Fruit fly (Drosophila melanogaster) whole organism, embryonic: ENCODE data around the gene clumsy.

Source experiments
- ATbp ChIP-seq: fragments of 200-800 bp; sonication (Bioruptor generic); optimal IDR thresholded peaks from 2 replicates; lab custom pipeline; 2017; ENCODE audit warnings: missing biosample characterization, mild to moderate bottlenecking, missing genetic modification characterization, missing genetic modification reagents
- Atf3 ChIP-seq: fragments of 200-800 bp; sonication (Bioruptor generic); optimal IDR thresholded peaks from 3 replicates; lab custom pipeline; 2016; ENCODE audit warnings: missing biosample characterization, missing genetic modification characterization
- BtbVII ChIP-seq: fragments of 200-800 bp; sonication (Bioruptor generic); optimal IDR thresholded peaks from 3 replicates; lab custom pipeline; 2017; ENCODE audit warnings: missing biosample characterization, mild to moderate bottlenecking, missing genetic modification characterization
- CG1024 ChIP-seq: fragments of 200-800 bp; sonication (Bioruptor generic); IDR thresholded peaks from 2 replicates; pipeline ENCODE4 v1.3.6; 2022; ENCODE audit warnings: missing biosample characterization, missing genetic modification characterization
- CG10274 ChIP-seq: fragments of 200-800 bp; sonication (Bioruptor generic); optimal IDR thresholded peaks from 3 replicates; lab custom pipeline; 2017; ENCODE audit warnings: missing biosample characterization, mild to moderate bottlenecking, missing genetic modification characterization
- CG10321 ChIP-seq: fragments of 200-800 bp; sonication (Bioruptor generic); IDR thresholded peaks from 2 replicates; pipeline ENCODE4 v1.3.6; 2022; ENCODE audit warnings: missing biosample characterization, missing genetic modification characterization
- CG11247 ChIP-seq: fragments of 200-800 bp; sonication (Bioruptor generic); IDR thresholded peaks from 2 replicates; pipeline ENCODE4 v1.3.6; 2022; ENCODE audit warnings: missing biosample characterization, missing genetic modification characterization
- CG11695 ChIP-seq: fragments of 200-800 bp; sonication (Bioruptor generic); IDR thresholded peaks from 3 replicates; pipeline ENCODE4 v1.3.6; 2022; ENCODE audit warnings: missing biosample characterization, missing genetic modification characterization
- CG14050 ChIP-seq: fragments of 200-800 bp; sonication (Bioruptor generic); IDR thresholded peaks from 3 replicates; pipeline ENCODE4 v1.3.6; 2022; ENCODE audit warnings: missing biosample characterization, missing genetic modification characterization
- CG17328 ChIP-seq: fragments of 200-800 bp; sonication (Bioruptor generic); IDR thresholded peaks from 2 replicates; pipeline ENCODE4 v1.3.6; 2022; ENCODE audit warnings: missing biosample characterization, missing genetic modification characterization
- CG17612 ChIP-seq: fragments of 200-800 bp; sonication (Bioruptor generic); IDR thresholded peaks from 2 replicates; pipeline ENCODE4 v1.3.6; 2022; ENCODE audit warnings: missing biosample characterization, missing genetic modification characterization
- CG1792 ChIP-seq: fragments of 200-800 bp; sonication (Bioruptor generic); optimal IDR thresholded peaks from 2 replicates; lab custom pipeline; 2016; ENCODE audit warnings: missing biosample characterization, missing genetic modification characterization
- CG31365 ChIP-seq: fragments of 200-800 bp; sonication (Bioruptor generic); optimal IDR thresholded peaks from 2 replicates; lab custom pipeline; 2018; ENCODE audit warnings: missing biosample characterization, mild to moderate bottlenecking, missing genetic modification characterization
- CG43689 ChIP-seq: fragments of 200-800 bp; sonication (Bioruptor generic); IDR thresholded peaks from 2 replicates; pipeline ENCODE4 v1.3.6; 2022; ENCODE audit warnings: missing biosample characterization, missing genetic modification characterization
- CG4820 ChIP-seq: fragments of 200-800 bp; sonication (Bioruptor generic); optimal IDR thresholded peaks from 3 replicates; lab custom pipeline; 2016; ENCODE audit warnings: missing biosample characterization, missing genetic modification characterization
- CG6689 ChIP-seq: fragments of 200-800 bp; sonication (Bioruptor generic); IDR thresholded peaks from 2 replicates; pipeline ENCODE4 v1.3.6; 2022; ENCODE audit warnings: missing biosample characterization, missing genetic modification characterization
- CG8388 ChIP-seq: fragments of 200-800 bp; sonication (Bioruptor generic); optimal IDR thresholded peaks from 2 replicates; lab custom pipeline; 2019; ENCODE audit warnings: missing biosample characterization, mild to moderate bottlenecking, missing genetic modification characterization, moderate library complexity
- CG8765 ChIP-seq: fragments of 200-800 bp; sonication (Bioruptor generic); IDR thresholded peaks from 2 replicates; pipeline ENCODE4 v1.3.6; 2022; ENCODE audit warnings: missing biosample characterization, missing genetic modification characterization
- CoRest ChIP-seq: fragments of 200-800 bp; sonication (Bioruptor generic); optimal IDR thresholded peaks from 3 replicates; lab custom pipeline; 2018; ENCODE audit warnings: missing biosample characterization, mild to moderate bottlenecking, missing genetic modification characterization, moderate library complexity
- D ChIP-seq, 2 experiments: fragments of 200-800 bp in 1 of 2; fragments of >200 bp in 1 of 2; sonication (Bioruptor generic) in 1 of 2; optimal IDR thresholded peaks; 2 replicates in 1 of 2; 3 replicates in 1 of 2; lab custom pipeline; 2017; ENCODE audit warnings: mild to moderate bottlenecking in 1 of 2, missing biosample characterization in 1 of 2, missing genetic modification characterization in 1 of 2, missing genetic modification reagents in 1 of 2
- Dfd ChIP-seq, 2 experiments: fragments of >200 bp; optimal IDR thresholded peaks; 2 replicates each; lab custom pipeline; 2017; ENCODE audit warnings: missing biosample characterization in 2 of 2, missing genetic modification characterization in 2 of 2
- Dip2 ChIP-seq: fragments of 200-800 bp; sonication (Bioruptor generic); IDR thresholded peaks from 2 replicates; pipeline ENCODE4 v1.3.6; 2022; ENCODE audit warnings: missing biosample characterization, missing genetic modification characterization
- Elba2 ChIP-seq: fragments of 200-800 bp; sonication (Bioruptor generic); optimal IDR thresholded peaks from 3 replicates; lab custom pipeline; 2016; ENCODE audit warnings: missing biosample characterization, missing genetic modification characterization
- H15 ChIP-seq: fragments of 200-800 bp; sonication (Bioruptor generic); IDR thresholded peaks from 3 replicates; pipeline ENCODE4 v1.3.6; 2022; ENCODE audit warnings: missing biosample characterization, missing genetic modification characterization
- Hr51 ChIP-seq, 2 experiments: fragments of 200-800 bp; sonication (Bioruptor generic); optimal IDR thresholded peaks; 2 replicates in 1 of 2; 3 replicates in 1 of 2; lab custom pipeline; 2016 to 2018; ENCODE audit warnings: missing biosample characterization in 2 of 2, missing genetic modification characterization in 2 of 2, mild to moderate bottlenecking in 1 of 2, moderate library complexity in 1 of 2
- MBD-R2 ChIP-seq: fragments of 200-800 bp; sonication (Bioruptor generic); IDR thresholded peaks from 2 replicates; pipeline ENCODE4 v1.3.6; 2022; ENCODE audit warnings: missing biosample characterization, missing genetic modification characterization
- MTF-1 ChIP-seq: fragments of 200-800 bp; sonication (Bioruptor generic); optimal IDR thresholded peaks from 2 replicates; lab custom pipeline; 2018; ENCODE audit warnings: missing biosample characterization, mild to moderate bottlenecking, missing genetic modification characterization, borderline replicate concordance
- NC2β ChIP-seq: fragments of 200-800 bp; sonication (Bioruptor generic); optimal IDR thresholded peaks from 2 replicates; lab custom pipeline; 2016; ENCODE audit warnings: missing biosample characterization, missing genetic modification characterization
- Neu2 ChIP-seq: fragments of 200-800 bp; sonication (Bioruptor generic); optimal IDR thresholded peaks from 3 replicates; lab custom pipeline; 2016; ENCODE audit warnings: missing biosample characterization, missing genetic modification characterization, borderline replicate concordance
- Nf-YA ChIP-seq: fragments of 200-800 bp; sonication (Bioruptor generic); IDR thresholded peaks from 2 replicates; pipeline ENCODE4 v1.3.6; 2022; ENCODE audit warnings: missing biosample characterization, missing genetic modification characterization
- Oaz ChIP-seq: fragments of 200-800 bp; sonication (Bioruptor generic); IDR thresholded peaks from 2 replicates; pipeline ENCODE4 v1.3.6; 2022; ENCODE audit warnings: missing biosample characterization, missing genetic modification characterization
- Xrp1 ChIP-seq: fragments of 200-800 bp; sonication (Bioruptor generic); IDR thresholded peaks from 2 replicates; pipeline ENCODE4 v1.3.6; 2022; ENCODE audit warnings: missing biosample characterization, missing genetic modification characterization
- ab ChIP-seq: fragments of 200-800 bp; sonication (Bioruptor generic); optimal IDR thresholded peaks from 2 replicates; lab custom pipeline; 2016; ENCODE audit warnings: missing biosample characterization, missing genetic modification characterization
- bbx ChIP-seq: fragments of 200-800 bp; sonication (Bioruptor generic); IDR thresholded peaks from 2 replicates; pipeline ENCODE4 v1.3.6; 2022; ENCODE audit warnings: missing biosample characterization, missing genetic modification characterization; ENCODE audit not compliant: partially characterized antibody
- bcd ChIP-seq: fragments of 200-800 bp; sonication (Bioruptor generic); optimal IDR thresholded peaks from 2 replicates; lab custom pipeline; 2017; ENCODE audit warnings: missing biosample characterization, mild to moderate bottlenecking, missing genetic modification characterization
- cad ChIP-seq: fragments of >200 bp; optimal IDR thresholded peaks from 2 replicates; lab custom pipeline; 2017; ENCODE audit warnings: missing biosample characterization, missing genetic modification characterization
- crol ChIP-seq: fragments of 200-800 bp; sonication (Bioruptor generic); IDR thresholded peaks from 2 replicates; pipeline ENCODE4 v1.3.6; 2022; ENCODE audit warnings: missing biosample characterization, missing genetic modification characterization
- dan ChIP-seq: fragments of 200-800 bp; sonication (Bioruptor generic); IDR thresholded peaks from 2 replicates; pipeline ENCODE4 v1.3.6; 2022; ENCODE audit warnings: missing biosample characterization, missing genetic modification characterization
- ems ChIP-seq: fragments of 200-800 bp; sonication (Bioruptor generic); optimal IDR thresholded peaks from 3 replicates; lab custom pipeline; 2016; ENCODE audit warnings: missing biosample characterization, missing genetic modification characterization
- en ChIP-seq: fragments of 200-800 bp; sonication (Bioruptor generic); optimal IDR thresholded peaks from 2 replicates; lab custom pipeline; 2016; ENCODE audit warnings: missing biosample characterization, missing genetic modification characterization
- fd96Cb ChIP-seq: fragments of 200-800 bp; sonication (Bioruptor generic); optimal IDR thresholded peaks from 2 replicates; lab custom pipeline; 2018; ENCODE audit warnings: missing biosample characterization, mild to moderate bottlenecking, missing genetic modification characterization, moderate library complexity
- fu2 ChIP-seq: fragments of 200-800 bp; sonication (Bioruptor generic); optimal IDR thresholded peaks from 2 replicates; lab custom pipeline; 2016; ENCODE audit warnings: missing biosample characterization, missing genetic modification characterization
- gem ChIP-seq: fragments of 200-800 bp; sonication (Bioruptor generic); optimal IDR thresholded peaks from 2 replicates; lab custom pipeline; 2019; ENCODE audit warnings: missing biosample characterization, mild to moderate bottlenecking, missing genetic modification characterization, moderate library complexity
- hbn ChIP-seq: fragments of 200-800 bp; sonication (Bioruptor generic); IDR thresholded peaks from 2 replicates; pipeline ENCODE4 v1.3.6; 2022; ENCODE audit warnings: missing biosample characterization, missing genetic modification characterization; ENCODE audit not compliant: partially characterized antibody
- kay ChIP-seq: fragments of 200-800 bp; sonication (Bioruptor generic); optimal IDR thresholded peaks from 2 replicates; lab custom pipeline; 2016; ENCODE audit warnings: missing biosample characterization, missing genetic modification characterization
- lab ChIP-seq: fragments of 200-800 bp; sonication (Bioruptor generic); optimal IDR thresholded peaks from 3 replicates; lab custom pipeline; 2017; ENCODE audit warnings: missing biosample characterization, missing genetic modification characterization, mild to moderate bottlenecking, moderate library complexity, missing genetic modification reagents
- scrt ChIP-seq: fragments of 200-800 bp; sonication (Bioruptor generic); optimal IDR thresholded peaks from 2 replicates; lab custom pipeline; 2018; ENCODE audit warnings: missing biosample characterization, mild to moderate bottlenecking, missing genetic modification characterization, moderate library complexity
- stc ChIP-seq: fragments of 200-800 bp; sonication (Bioruptor generic); IDR thresholded peaks from 2 replicates; pipeline ENCODE4 v1.3.6; 2022; ENCODE audit warnings: missing biosample characterization, missing genetic modification characterization
- tll ChIP-seq, 2 experiments: fragments of 200-800 bp in 1 of 2; fragments of >200 bp in 1 of 2; sonication (Bioruptor generic) in 1 of 2; optimal IDR thresholded peaks; 2 replicates each; lab custom pipeline; 2017 to 2019; ENCODE audit warnings: missing biosample characterization in 2 of 2, missing genetic modification characterization in 2 of 2, mild to moderate bottlenecking in 1 of 2, moderate library complexity in 1 of 2
- tna ChIP-seq: fragments of 200-800 bp; sonication (Bioruptor generic); IDR thresholded peaks from 2 replicates; pipeline ENCODE4 v1.3.6; 2022; ENCODE audit warnings: missing biosample characterization, missing genetic modification characterization; ENCODE audit not compliant: partially characterized antibody

The clumsy gene

DNA sequence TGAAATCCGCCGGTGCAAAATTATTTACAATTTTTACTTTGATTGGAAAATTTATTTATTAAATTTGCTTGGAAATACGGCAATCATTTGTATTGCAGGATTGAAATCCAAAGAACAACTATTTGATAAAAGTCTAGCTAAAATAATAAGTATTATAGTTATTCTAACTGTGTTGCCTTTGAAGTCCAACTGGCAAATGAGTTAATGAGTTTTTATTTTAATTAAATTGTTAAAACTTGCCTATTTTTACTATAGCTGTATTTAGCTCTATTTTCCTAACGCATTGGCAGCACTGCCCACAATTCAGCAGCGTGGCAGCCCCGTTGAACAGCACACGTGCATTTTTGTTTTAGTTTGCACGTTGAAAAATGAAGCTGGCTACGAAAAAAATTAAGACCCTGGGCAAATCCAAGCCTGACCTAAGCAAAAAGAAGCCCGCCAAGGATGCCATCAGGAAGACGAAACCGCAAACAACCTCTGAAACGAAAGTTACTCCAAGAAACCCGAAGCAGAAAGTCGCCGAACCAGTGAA is 42.9 kb upstream of the clumsy start, which contains the start of gene Noc2:
Gene Noc2, plus strand, starts transcription at position 331 of the 532 bp plus-strand sequence.
- TF ChIP-seq CG14050 (no peak), lab (GFP tag; lab: Kevin White, UChicago) (peak; percentile 66), ems (GFP tag; lab: Kevin White, UChicago) (peak; percentile 21), Elba2 (no peak), tll (GFP tag; optimal IDR thresholded peaks at IDR 0.05; lab: Kevin White, UChicago) (no peak), Atf3 (GFP tag; lab: Kevin White, UChicago) (no peak), BtbVII (GFP tag; lab: Kevin White, UChicago) (no peak), bcd (GFP tag; lab: Kevin White, UChicago) (peak; percentile 37), CG11695 (no peak), fd96Cb (tag; lab: Kevin White, UChicago) (peak; percentile 48), CG4820 (peak; percentile 22), MBD-R2 (GFP tag; lab: Robert Waterston, UW) (peak; percentile 63), CG10274 (GFP tag; lab: Kevin White, UChicago) (no peak), CG8388 (GFP tag; lab: Kevin White, UChicago) (peak; percentile 21), Oaz (GFP tag; lab: Robert Waterston, UW) (no peak), CG11247 (GFP tag; lab: Robert Waterston, UW) (0 out of 2 replicates have a peak, but pooled peaks have one; percentile 4), CG43689 (GFP tag; lab: Robert Waterston, UW) (no peak), Neu2 (GFP tag; lab: Kevin White, UChicago) (no peak), D (optimal IDR thresholded peaks at IDR 0.05; lab: Kevin White, UChicago) (no peak), D (GFP tag; optimal IDR thresholded peaks at IDR 0.05; lab: Kevin White, UChicago) (peak; percentile 29), cad (no peak), CG8765 (0 out of 2 replicates have a peak, but pooled peaks have one; percentile 11), Dfd (GFP tag; optimal IDR thresholded peaks at IDR 0.05; lab: Kevin White, UChicago) (no peak), Hr51 (GFP tag; optimal IDR thresholded peaks at IDR 0.05; lab: Kevin White, UChicago) (peak in 1 of 2 experiments; percentile 43), kay (no peak), bbx (GFP tag; lab: Robert Waterston, UW) (no peak), CG31365 (tag; lab: Kevin White, UChicago) (no peak), CG1024 (GFP tag; lab: Robert Waterston, UW) (peak; percentile 60), CG10321 (no peak), crol (GFP tag; lab: Robert Waterston, UW) (no peak), stc (no peak), gem (tag; lab: Kevin White, UChicago) (peak; percentile 65), H15 (GFP tag; lab: Robert Waterston, UW) (peak; percentile 62; the same call in 2 of the 3 replicates), dan (no peak), Dip2 (GFP tag; lab: Robert Waterston, UW) (no peak), CoRest (peak; percentile 60), ATbp (GFP tag; lab: Kevin White, UChicago) (no peak), tna (GFP tag; lab: Robert Waterston, UW) (no peak), CG1792 (no peak), fu2 (GFP tag; lab: Kevin White, UChicago) (no peak), Nf-YA (GFP tag; lab: Robert Waterston, UW) (no peak), hbn (GFP tag; lab: Robert Waterston, UW) (no peak), Xrp1 (GFP tag; lab: Robert Waterston, UW) (peak; percentile 45; the same call in 1 of the 2 replicates), CG6689 (GFP tag; lab: Robert Waterston, UW) (peak; percentile 17; the same call in 1 of the 2 replicates), en (no peak), ab (no peak), MTF-1 (GFP tag; lab: Kevin White, UChicago) (no peak), scrt (no peak), CG17328 (GFP tag; lab: Robert Waterston, UW) (0 out of 2 replicates have a peak, but pooled peaks have one; percentile 24), CG17612 (GFP tag; lab: Robert Waterston, UW) (no peak), NC2β (GFP tag; lab: Kevin White, UChicago) (no peak)
